Worm (Caenorhabditis elegans) whole organism, young adult: ENCODE data around the gene nol-56.

Source experiments
- B0035.1 ChIP-seq: sonication (generic microtip); optimal IDR thresholded peaks from 2 replicates; lab custom pipeline; 2016; ENCODE audit warnings: missing genetic modification characterization, mild to moderate bottlenecking, missing compliant biosample characterization, missing genotype, missing genetic modification reagents
- D2030.7 ChIP-seq: fragments of 200-800 bp; sonication (Bioruptor generic); IDR thresholded peaks from 2 replicates; pipeline ENCODE4 v1.3.6; 2022; ENCODE audit warnings: missing genetic modification reagents, missing genetic modification characterization, missing compliant biosample characterization
- F10E7.11 ChIP-seq: sonication (generic microtip); optimal IDR thresholded peaks from 2 replicates; lab custom pipeline; 2017; ENCODE audit warnings: mild to moderate bottlenecking, missing genetic modification characterization, moderate library complexity, missing compliant biosample characterization
- F39B2.1 ChIP-seq: fragments of 200-800 bp; sonication (Bioruptor generic); IDR thresholded peaks from 2 replicates; pipeline ENCODE4 v1.3.6; 2022; ENCODE audit warnings: missing genetic modification reagents, missing genetic modification characterization, missing compliant biosample characterization
- F49E8.2 ChIP-seq: sonication (generic microtip); optimal IDR thresholded peaks from 3 replicates; lab custom pipeline; 2017; ENCODE audit warnings: missing genetic modification characterization, mild to moderate bottlenecking, missing compliant biosample characterization, antibody characterized with exemption, moderate library complexity; ENCODE audit not compliant: insufficient read depth
- F52B5.7 ChIP-seq: sonication (generic microtip); optimal IDR thresholded peaks from 2 replicates; lab custom pipeline; 2016; ENCODE audit warnings: mild to moderate bottlenecking, missing genetic modification characterization, missing compliant biosample characterization
- Y53F4B.3 ChIP-seq: fragments of 200-800 bp; sonication (Bioruptor generic); IDR thresholded peaks from 2 replicates; pipeline ENCODE4 v1.3.6; 2022; ENCODE audit warnings: missing genetic modification reagents, missing genetic modification characterization, missing compliant biosample characterization
- Y53G8AR.9 ChIP-seq: fragments of 200-800 bp; sonication (Bioruptor generic); conservative IDR thresholded peaks from 2 replicates; pipeline ENCODE4 v1.3.6; 2022; ENCODE audit warnings: missing genetic modification reagents, missing genetic modification characterization, missing compliant biosample characterization
- Y79H2A.3 ChIP-seq: fragments of 200-800 bp; sonication (Bioruptor generic); conservative IDR thresholded peaks from 2 replicates; pipeline ENCODE4 v1.3.6; 2022; ENCODE audit warnings: missing genetic modification reagents, missing genetic modification characterization, missing compliant biosample characterization
- aptf-3 ChIP-seq: fragments of 200-800 bp; sonication (Bioruptor generic); IDR thresholded peaks from 2 replicates; pipeline ENCODE4 v1.3.6; 2022; ENCODE audit warnings: missing genetic modification characterization, missing compliant biosample characterization
- atf-7 ChIP-seq: sonication (generic microtip); optimal IDR thresholded peaks from 2 replicates; lab custom pipeline; 2017; ENCODE audit warnings: mild to moderate bottlenecking, missing genetic modification characterization, missing compliant biosample characterization
- attf-5 ChIP-seq: fragments of 200-800 bp; sonication (Bioruptor generic); optimal IDR thresholded peaks from 2 replicates; lab custom pipeline; 2018; ENCODE audit warnings: mild to moderate bottlenecking, missing genetic modification characterization, missing compliant biosample characterization
- attf-6 ChIP-seq: fragments of 200-800 bp; sonication (Bioruptor generic); IDR thresholded peaks from 2 replicates; pipeline ENCODE4 v1.3.6; 2022; ENCODE audit warnings: missing genetic modification reagents, missing genetic modification characterization, missing compliant biosample characterization
- ccch-3 ChIP-seq: fragments of 200-800 bp; sonication (Bioruptor generic); optimal IDR thresholded peaks from 2 replicates; lab custom pipeline; 2018; ENCODE audit warnings: mild to moderate bottlenecking, missing genetic modification characterization, missing compliant biosample characterization
- cebp-1 ChIP-seq, 2 experiments: fragments of 200-800 bp in 1 of 2; sonication (Bioruptor generic) in 1 of 2; sonication (generic microtip) in 1 of 2; IDR thresholded peaks in 1 of 2; optimal IDR thresholded peaks in 1 of 2; 2 replicates each; pipeline versions ENCODE4 v1.3.6 to Lab custom; 2017 to 2022; ENCODE audit warnings: missing compliant biosample characterization in 2 of 2, missing genetic modification characterization in 2 of 2, mild to moderate bottlenecking in 1 of 2, missing genetic modification reagents in 1 of 2, moderate library complexity in 1 of 2
- ceh-79 ChIP-seq: sonication (generic microtip); optimal IDR thresholded peaks from 2 replicates; lab custom pipeline; 2017; ENCODE audit warnings: mild to moderate bottlenecking, missing genetic modification characterization, missing compliant biosample characterization
- die-1 ChIP-seq: sonication (generic microtip); optimal IDR thresholded peaks from 2 replicates; lab custom pipeline; 2016; ENCODE audit warnings: missing genotype, mild to moderate bottlenecking, missing genetic modification characterization, missing compliant biosample characterization
- dox-1 ChIP-seq: fragments of 200-800 bp; sonication (Bioruptor generic); IDR thresholded peaks from 2 replicates; pipeline ENCODE4 v1.3.6; 2022; ENCODE audit warnings: missing genetic modification reagents, missing genetic modification characterization, missing compliant biosample characterization
- dpff-1 ChIP-seq: sonication (generic microtip); optimal IDR thresholded peaks from 2 replicates; lab custom pipeline; 2017; ENCODE audit warnings: mild to moderate bottlenecking, missing genetic modification characterization, missing compliant biosample characterization
- egl-18 ChIP-seq: fragments of 200-800 bp; sonication (Bioruptor generic); IDR thresholded peaks from 2 replicates; pipeline ENCODE4 v1.3.6; 2022; ENCODE audit warnings: missing genetic modification reagents, missing genetic modification characterization, missing compliant biosample characterization
- egl-44 ChIP-seq: fragments of 200-800 bp; sonication (Bioruptor generic); IDR thresholded peaks from 2 replicates; pipeline ENCODE4 v1.3.6; 2022; ENCODE audit warnings: missing genetic modification reagents, missing genetic modification characterization, missing compliant biosample characterization
- ekl-4 ChIP-seq: fragments of 200-800 bp; sonication (Bioruptor generic); IDR thresholded peaks from 2 replicates; pipeline ENCODE4 v1.3.6; 2022; ENCODE audit warnings: missing genetic modification reagents, missing genetic modification characterization, missing compliant biosample characterization
- ets-4 ChIP-seq: fragments of 200-800 bp; sonication (Bioruptor generic); optimal IDR thresholded peaks from 2 replicates; lab custom pipeline; 2018; ENCODE audit warnings: mild to moderate bottlenecking, missing genetic modification characterization, missing compliant biosample characterization
- gei-17 ChIP-seq: fragments of 200-800 bp; sonication (Bioruptor generic); optimal IDR thresholded peaks from 2 replicates; lab custom pipeline; 2018; ENCODE audit warnings: mild to moderate bottlenecking, missing genetic modification characterization, missing compliant biosample characterization
- him-1 ChIP-seq: sonication (generic microtip); optimal IDR thresholded peaks from 2 replicates; lab custom pipeline; 2016; ENCODE audit warnings: missing genotype, missing genetic modification reagents, missing genetic modification characterization, missing compliant biosample characterization
- hlh-12 ChIP-seq: sonication (generic microtip); optimal IDR thresholded peaks from 2 replicates; lab custom pipeline; 2016; ENCODE audit warnings: missing genetic modification characterization, missing compliant biosample characterization
- hmg-1.2 ChIP-seq: fragments of 200-800 bp; sonication (Bioruptor generic); IDR thresholded peaks from 2 replicates; pipeline ENCODE4 v1.3.6; 2022; ENCODE audit warnings: missing genetic modification reagents, missing genetic modification characterization, missing compliant biosample characterization
- hrde-1 ChIP-seq: sonication (generic microtip); optimal IDR thresholded peaks from 2 replicates; lab custom pipeline; 2016; ENCODE audit warnings: missing genetic modification characterization, mild to moderate bottlenecking, missing compliant biosample characterization, moderate library complexity, missing genotype, missing genetic modification reagents, borderline replicate concordance
- lin-54 ChIP-seq: fragments of 200-800 bp; sonication (Bioruptor generic); optimal IDR thresholded peaks from 2 replicates; lab custom pipeline; 2018; ENCODE audit warnings: mild to moderate bottlenecking, missing genetic modification characterization, missing compliant biosample characterization
- lir-1 ChIP-seq: fragments of 200-800 bp; sonication (Bioruptor generic); conservative IDR thresholded peaks from 2 replicates; pipeline ENCODE4 v1.3.6; 2022; ENCODE audit warnings: missing genetic modification reagents, missing genetic modification characterization, missing compliant biosample characterization
- lsy-27 ChIP-seq: sonication (generic microtip); optimal IDR thresholded peaks from 2 replicates; lab custom pipeline; 2017; ENCODE audit warnings: missing genetic modification characterization, mild to moderate bottlenecking, missing compliant biosample characterization, antibody characterized with exemption, missing genotype, borderline replicate concordance; ENCODE audit not compliant: insufficient read depth
- madf-6 ChIP-seq: fragments of 200-800 bp; sonication (Bioruptor generic); IDR thresholded peaks from 2 replicates; pipeline ENCODE4 v1.3.6; 2022; ENCODE audit warnings: missing genetic modification reagents, missing genetic modification characterization, missing compliant biosample characterization
- mxl-1 ChIP-seq: sonication (generic microtip); optimal IDR thresholded peaks from 2 replicates; lab custom pipeline; 2016; ENCODE audit warnings: missing genetic modification characterization, missing compliant biosample characterization
- nfya-2 ChIP-seq: fragments of 200-800 bp; sonication (Bioruptor generic); IDR thresholded peaks from 2 replicates; pipeline ENCODE4 v1.3.6; 2022; ENCODE audit warnings: missing genetic modification reagents, missing genetic modification characterization, missing compliant biosample characterization
- pbrm-1 ChIP-seq: fragments of 200-800 bp; sonication (Bioruptor generic); IDR thresholded peaks from 2 replicates; pipeline ENCODE4 v1.3.6; 2022; ENCODE audit warnings: missing genetic modification reagents, missing genetic modification characterization, missing compliant biosample characterization
- rpc-1 ChIP-seq, 2 experiments: fragments of 150-350 bp in 1 of 2; sonication (generic microtip) in 1 of 2; optimal IDR thresholded peaks; 2 replicates each; lab custom pipeline; 2014 to 2018; ENCODE audit warnings: missing biosample characterization in 1 of 2, missing genetic modification characterization in 1 of 2, missing genetic modification reagents in 1 of 2, missing genotype in 1 of 2
- snpc-3.4 ChIP-seq: sonication (generic microtip); optimal IDR thresholded peaks from 2 replicates; lab custom pipeline; 2017; ENCODE audit warnings: missing genetic modification characterization, mild to moderate bottlenecking, missing compliant biosample characterization, antibody characterized with exemption, moderate library complexity, missing genotype, missing genetic modification reagents
- snpc-4 ChIP-seq, 5 experiments: fragments of 150-350 bp in 1 of 5; sonication (generic microtip) in 4 of 5; optimal IDR thresholded peaks; 2 replicates each; lab custom pipeline; 2014 to 2018; ENCODE audit warnings: missing genetic modification characterization in 5 of 5, missing biosample characterization in 3 of 5, antibody characterized with exemption in 2 of 5, mild to moderate bottlenecking in 2 of 5, missing compliant biosample characterization in 2 of 5, missing genotype in 2 of 5, moderate library complexity in 2 of 5, missing genetic modification reagents in 1 of 5
- somi-1 ChIP-seq: fragments of 200-800 bp; sonication (Bioruptor generic); optimal IDR thresholded peaks from 2 replicates; lab custom pipeline; 2018; ENCODE audit warnings: mild to moderate bottlenecking, missing genetic modification characterization, missing compliant biosample characterization
- tbx-9 ChIP-seq: sonication (generic microtip); optimal IDR thresholded peaks from 2 replicates; lab custom pipeline; 2016; ENCODE audit warnings: borderline replicate concordance, missing genetic modification characterization, inconsistent platforms, missing compliant biosample characterization
- zfh-2 ChIP-seq: fragments of 200-800 bp; sonication (Bioruptor generic); conservative IDR thresholded peaks from 2 replicates; pipeline ENCODE4 v1.3.6; 2022; ENCODE audit warnings: missing genetic modification reagents, missing genetic modification characterization, missing compliant biosample characterization
- ztf-22 ChIP-seq: fragments of 200-800 bp; sonication (Bioruptor generic); optimal IDR thresholded peaks from 2 replicates; lab custom pipeline; 2018; ENCODE audit warnings: mild to moderate bottlenecking, missing genetic modification characterization, moderate library complexity, missing compliant biosample characterization
- ztf-3 ChIP-seq: fragments of 200-800 bp; sonication (Bioruptor generic); optimal IDR thresholded peaks from 2 replicates; lab custom pipeline; 2018; ENCODE audit warnings: mild to moderate bottlenecking, missing genetic modification characterization, missing compliant biosample characterization
- ztf-6 ChIP-seq: fragments of 200-800 bp; sonication (Bioruptor generic); IDR thresholded peaks from 2 replicates; pipeline ENCODE4 v1.3.6; 2022; ENCODE audit warnings: missing genetic modification reagents, missing genetic modification characterization, missing compliant biosample characterization

nol-56 gene

ce11 chrV:10350054-10350453 lies 2.7 kb downstream of the nol-56 start, which contains the start of gene K07C5.9:
Gene K07C5.9 (minus strand): TSS chrV:10350154.
- no peak for TF ChIP-seq ztf-22
- 0 out of 2 replicates have a peak, but pooled peaks have one; percentile 26 for TF ChIP-seq ekl-4 (GFP tag; lab: Robert Waterston, UW)
- no peak for TF ChIP-seq lir-1 (GFP tag; lab: Robert Waterston, UW)
- 0 out of 2 replicates have a peak, but pooled peaks have one; percentile 43 for TF ChIP-seq madf-6 (GFP tag; lab: Robert Waterston, UW)
- peak; percentile 6 for TF ChIP-seq snpc-3.4
- TF ChIP-seq, all 124 proteins: peak for 3

- no peak for TF ChIP-seq snpc-4 (GFP tag; optimal IDR thresholded peaks at IDR 0.05; lab: Kevin White, UChicago)
- no peak for TF ChIP-seq snpc-4 (tag; optimal IDR thresholded peaks at IDR 0.05; lab: Kevin White, UChicago)
- peak; percentile 48; the same call in 1 of the 2 replicates for TF ChIP-seq pbrm-1 (GFP tag; lab: Robert Waterston, UW)
- peak; percentile 15; the same call in 1 of the 2 replicates for TF ChIP-seq D2030.7 (GFP tag; lab: Robert Waterston, UW)
- no peak for TF ChIP-seq ccch-3 (GFP tag; lab: Kevin White, UChicago)
- TF ChIP-seq dox-1 (GFP tag; lab: Robert Waterston, UW) = no peak
- no peak for TF ChIP-seq cebp-1 (GFP tag; IDR thresholded peaks at IDR 0.05; lab: Robert Waterston, UW)
- TF ChIP-seq cebp-1 (tag; optimal IDR thresholded peaks at IDR 0.05; lab: Kevin White, UChicago) = peak; percentile 9
- peak; percentile 66; the same call in 1 of the 2 replicates for TF ChIP-seq Y79H2A.3 (GFP tag; lab: Robert Waterston, UW)
- TF ChIP-seq Y53F4B.3 = no peak
- no peak for TF ChIP-seq hlh-12 (tag; lab: Kevin White, UChicago)
- no peak for TF ChIP-seq somi-1 (GFP tag; lab: Kevin White, UChicago)
- peak; percentile 56 for TF ChIP-seq F10E7.11 (tag; lab: Kevin White, UChicago)
- TF ChIP-seq attf-5 (GFP tag; lab: Kevin White, UChicago) = no peak
- TF ChIP-seq zfh-2 (GFP tag; lab: Robert Waterston, UW) = no peak
- peak; percentile 71; the same call in 1 of the 2 replicates for TF ChIP-seq F39B2.1 (GFP tag; lab: Robert Waterston, UW)
- TF ChIP-seq atf-7 (tag; lab: Kevin White, UChicago) = peak; percentile 27
- no peak for TF ChIP-seq him-1 (tag; lab: Kevin White, UChicago)
- TF ChIP-seq ztf-6 (GFP tag; lab: Robert Waterston, UW) = no peak
- 0 out of 2 replicates have a peak, but pooled peaks have one; percentile 71 for TF ChIP-seq aptf-3
- TF ChIP-seq egl-44 = no peak
- TF ChIP-seq B0035.1 (tag; lab: Kevin White, UChicago) = no peak
- TF ChIP-seq F52B5.7 (tag; lab: Kevin White, UChicago) = peak; percentile 8
- no peak for TF ChIP-seq gei-17 (GFP tag; lab: Kevin White, UChicago)
- TF ChIP-seq ekl-4 (GFP tag; lab: Robert Waterston, UW) = 0 out of 2 replicates have a peak, but pooled peaks have one; percentile 59
- no peak for TF ChIP-seq dpff-1 (tag; lab: Kevin White, UChicago)
- no peak for TF ChIP-seq ets-4
- no peak for TF ChIP-seq ztf-3
- no peak for TF ChIP-seq lsy-27 (tag; lab: Kevin White, UChicago)
- no peak for TF ChIP-seq nfya-2
- no peak; the same call in 1 of the 2 replicates for TF ChIP-seq Y53G8AR.9 (GFP tag; lab: Robert Waterston, UW)
- 0 out of 2 replicates have a peak, but pooled peaks have one; percentile 6 for TF ChIP-seq hmg-1.2 (GFP tag; lab: Robert Waterston, UW)
- TF ChIP-seq egl-18 = no peak
- 0 out of 2 replicates have a peak, but pooled peaks have one; percentile 17 for TF ChIP-seq attf-6
- TF ChIP-seq die-1 (tag; lab: Kevin White, UChicago) = no peak
- peak; percentile 39 for TF ChIP-seq ceh-79 (tag; lab: Kevin White, UChicago)
- no peak for TF ChIP-seq F49E8.2 (tag; lab: Kevin White, UChicago)
- no peak for TF ChIP-seq tbx-9
- no peak for TF ChIP-seq hrde-1
- no peak for TF ChIP-seq mxl-1 (tag; lab: Kevin White, UChicago)
- peak; percentile 2 for TF ChIP-seq lin-54 (GFP tag; lab: Kevin White, UChicago)
- TF ChIP-seq rpc-1 (optimal IDR thresholded peaks at IDR 0.05; lab: Kevin White, UChicago) = no peak
- no peak for TF ChIP-seq rpc-1 (tag; optimal IDR thresholded peaks at IDR 0.05; lab: Kevin White, UChicago)
Observed at ce11 chrV:10342904-10343303, 9.9 kb downstream of the nol-56 start, which contains the start of gene K07C5.3. Gene K07C5.3 (plus strand): TSS chrV:10343032.
